Worm (Caenorhabditis elegans): ENCODE results near the gene Y66D12A.8.

The Y66D12A.8 gene

ce11 chrIII:11589311-11589710 lies 15.3 kb downstream of the Y66D12A.8 start:
- TF ChIP-seq mep-1 (tag; optimal IDR thresholded peaks at IDR 0.05) (no peak), R02D3.7 (tag; optimal IDR thresholded peaks at IDR 0.05) (no peak), nhr-11 (tag; optimal IDR thresholded peaks at IDR 0.05) (no peak), nhr-48 (tag; optimal IDR thresholded peaks at IDR 0.05) (no peak), skn-1 (tag; optimal IDR thresholded peaks at IDR 0.05) (no peak), nhr-28 (tag; optimal IDR thresholded peaks at IDR 0.05) (no peak), hlh-30 (tag; optimal IDR thresholded peaks at IDR 0.05; ENCODE audit: insufficient read depth) (no peak), nhr-102 (tag; optimal IDR thresholded peaks at IDR 0.05) (no peak), nhr-77 (tag; optimal IDR thresholded peaks at IDR 0.05) (no peak), arid-1 (GFP tag; conservative IDR thresholded peaks at IDR 0.05) (no peak), mdl-1 (tag; optimal IDR thresholded peaks at IDR 0.05) (no peak), mdt-29 (GFP tag; IDR thresholded peaks at IDR 0.05) (no peak), nhr-111 (GFP tag; optimal IDR thresholded peaks at IDR 0.05) (no peak), zip-11 (GFP tag; IDR thresholded peaks at IDR 0.05) (no peak), madf-5 (GFP tag; IDR thresholded peaks at IDR 0.05) (no peak), unc-62 (GFP tag; optimal IDR thresholded peaks at IDR 0.05 in 1 of 2) (no peak), unc-62 (tag; optimal IDR thresholded peaks at IDR 0.05) (no peak), ceh-82 (tag; optimal IDR thresholded peaks at IDR 0.05) (no peak), aly-2 (tag; optimal IDR thresholded peaks at IDR 0.05) (no peak)

- TF ChIP-seq arid-1 (GFP tag; conservative IDR thresholded peaks at IDR 0.05) (no peak), lin-38 (GFP tag; IDR thresholded peaks at IDR 0.05) (peak; percentile 80)
Measured at ce11 chrIII:11590255-11590654, 16.2 kb downstream of the Y66D12A.8 start.

DNA sequence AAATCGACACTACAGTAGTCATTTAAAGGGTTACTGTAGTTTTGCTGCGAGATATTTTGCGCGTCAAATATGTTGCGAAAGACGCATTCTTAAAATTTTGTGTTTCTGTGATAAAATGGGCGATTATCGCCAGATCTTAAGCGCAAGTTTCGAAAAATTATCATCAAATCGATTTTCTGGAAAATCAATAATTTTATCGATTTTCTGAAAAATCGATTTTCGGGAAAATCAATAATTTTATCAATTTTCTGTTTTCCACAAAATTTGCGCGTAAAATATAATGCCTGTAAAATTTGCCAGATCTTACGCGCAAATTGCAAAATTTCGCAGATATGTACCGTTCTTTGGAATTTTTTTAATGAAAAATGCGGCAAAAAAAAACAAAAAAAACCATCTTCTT lies 18.1 kb downstream of the Y66D12A.8 start:
- TF ChIP-seq ztf-11 (tag; optimal IDR thresholded peaks at IDR 0.05) (no peak), ceh-20 (GFP tag; IDR thresholded peaks at IDR 0.05) (no peak), ceh-28 (tag; optimal IDR thresholded peaks at IDR 0.05) (peak; percentile 84)

ce11 chrIII:11607870-11608269 lies 33.8 kb downstream of the Y66D12A.8 start, which contains the start of gene Y66D12A.1:
Y66D12A.1 (plus strand) TSS chrIII:11608170.
- TF ChIP-seq pha-4 (GFP tag; IDR thresholded peaks at IDR 0.05) (no peak), pha-4 (tag; optimal IDR thresholded peaks at IDR 0.05) (no peak), ztf-11 (tag; optimal IDR thresholded peaks at IDR 0.05) (no peak), T20F7.1 (GFP tag; optimal IDR thresholded peaks at IDR 0.05) (no peak), cey-2 (tag; optimal IDR thresholded peaks at IDR 0.05; ENCODE audit: borderline replicate concordance, insufficient read depth) (no peak), Y75B8A.6 (GFP tag; IDR thresholded peaks at IDR 0.05) (no peak), nhr-102 (tag; optimal IDR thresholded peaks at IDR 0.05) (no peak), zip-2 (tag; optimal IDR thresholded peaks at IDR 0.05) (no peak), aly-2 (tag; optimal IDR thresholded peaks at IDR 0.05) (no peak), F26F4.8 (GFP tag; conservative IDR thresholded peaks at IDR 0.05) (no peak), T26A8.4 (GFP tag; IDR thresholded peaks at IDR 0.05) (no peak), zfp-3 (GFP tag; conservative IDR thresholded peaks at IDR 0.05) (no peak), gei-8 (GFP tag; optimal IDR thresholded peaks at IDR 0.05) (no peak), vab-7 (GFP tag; IDR thresholded peaks at IDR 0.05) (no peak), lin-38 (GFP tag; IDR thresholded peaks at IDR 0.05) (no peak)

- peak; percentile 56; the same call in 1 of the 2 replicates for TF ChIP-seq egl-43 (GFP tag; IDR thresholded peaks at IDR 0.05)
- 0 out of 2 replicates have a peak, but pooled peaks have one; percentile 45 for TF ChIP-seq lim-7 (GFP tag; IDR thresholded peaks at IDR 0.05)
- 0 out of 2 replicates have a peak, but pooled peaks have one; percentile 53 for TF ChIP-seq dmd-8 (GFP tag; IDR thresholded peaks at IDR 0.05)
- 0 out of 2 replicates have a peak, but pooled peaks have one; percentile 32 for TF ChIP-seq ctbp-1 (GFP tag; IDR thresholded peaks at IDR 0.05)
- TF ChIP-seq tra-1 (GFP tag; IDR thresholded peaks at IDR 0.05): 0 out of 2 replicates have a peak, but pooled peaks have one; percentile 9
- TF ChIP-seq lin-38 (GFP tag; IDR thresholded peaks at IDR 0.05): peak; percentile 62
- 0 out of 2 replicates have a peak, but pooled peaks have one; percentile 24 for TF ChIP-seq snpc-1.2 (GFP tag; IDR thresholded peaks at IDR 0.05)
Measured at ce11 chrIII:11608970-11609369, 34.9 kb downstream of the Y66D12A.8 start.
